Worm (Caenorhabditis elegans): Measurements from ENCODE around the gene idpc-1.

DNA sequence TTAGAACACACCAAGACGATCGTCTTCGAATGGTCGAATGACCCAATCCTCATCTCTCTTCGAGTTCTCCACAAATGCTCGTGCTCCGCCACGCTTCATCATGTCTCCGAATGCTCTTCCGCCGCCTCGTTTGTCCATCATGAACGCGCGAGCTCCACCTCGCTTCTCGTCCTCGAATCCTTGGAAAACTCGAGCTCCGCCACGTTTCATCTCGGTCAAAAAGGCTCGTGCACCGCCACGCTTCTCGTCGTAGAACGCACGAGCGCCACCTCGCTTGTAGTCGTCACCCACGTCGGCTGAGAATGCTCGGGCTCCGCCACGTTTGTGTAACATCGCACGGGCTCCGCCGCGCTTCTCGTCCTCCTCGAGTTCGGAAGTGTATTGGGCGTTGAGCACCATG lies 37.6 kb upstream of the idpc-1 start:
- TF ChIP-seq elt-3 (tag; optimal IDR thresholded peaks at IDR 0.05) = no peak
- TF ChIP-seq unc-62 (GFP tag; optimal IDR thresholded peaks at IDR 0.05) = no peak
- no peak for TF ChIP-seq M03D4.4 (tag; optimal IDR thresholded peaks at IDR 0.05)
